Worm (Caenorhabditis elegans) whole organism, early embryonic: ENCODE results near the gene lgc-46.

Experiments
- B0310.2 ChIP-seq: sonication (generic microtip); optimal IDR thresholded peaks from 2 replicates; lab custom pipeline; 2016; ENCODE audit warnings: mild to moderate bottlenecking, missing genetic modification characterization, missing compliant biosample characterization
- aly-1 ChIP-seq: sonication (generic microtip); optimal IDR thresholded peaks from 2 replicates; lab custom pipeline; 2016; ENCODE audit warnings: missing genetic modification characterization, missing compliant biosample characterization
- ama-1 ChIP-seq: fragments of 150-350 bp; optimal IDR thresholded peaks from 2 replicates; lab custom pipeline; 2014
- ceh-13 ChIP-seq: fragments of 200-800 bp; sonication (Bioruptor generic); optimal IDR thresholded peaks from 2 replicates; lab custom pipeline; 2018; ENCODE audit warnings: mild to moderate bottlenecking, missing genetic modification characterization, missing compliant biosample characterization
- ceh-36 ChIP-seq: sonication (generic microtip); optimal IDR thresholded peaks from 2 replicates; lab custom pipeline; 2016; ENCODE audit warnings: missing genetic modification characterization, inconsistent platforms, missing compliant biosample characterization
- ets-7 ChIP-seq: sonication (generic microtip); optimal IDR thresholded peaks from 2 replicates; lab custom pipeline; 2016; ENCODE audit warnings: missing genotype, missing genetic modification characterization, missing compliant biosample characterization
- flt-1 ChIP-seq: fragments of 200-800 bp; sonication (Bioruptor generic); IDR thresholded peaks from 2 replicates; pipeline ENCODE4 v1.3.6; 2022; ENCODE audit warnings: missing genetic modification characterization, missing compliant biosample characterization
- hmbx-1 ChIP-seq: sonication (generic microtip); optimal IDR thresholded peaks from 2 replicates; lab custom pipeline; 2016; ENCODE audit warnings: mild to moderate bottlenecking, missing genetic modification characterization, missing compliant biosample characterization
- hnd-1 ChIP-seq: sonication (generic microtip); optimal IDR thresholded peaks from 2 replicates; lab custom pipeline; 2016; ENCODE audit warnings: missing genetic modification characterization, missing compliant biosample characterization
- pes-1 ChIP-seq: fragments of 200-800 bp; sonication (Bioruptor generic); IDR thresholded peaks from 2 replicates; pipeline ENCODE4 v1.3.6; 2022; ENCODE audit warnings: missing genetic modification reagents, missing genetic modification characterization, missing compliant biosample characterization
- scrt-1 ChIP-seq: fragments of 200-800 bp; sonication (Bioruptor generic); IDR thresholded peaks from 2 replicates; pipeline ENCODE4 v1.3.6; 2022; ENCODE audit warnings: missing genetic modification characterization, missing compliant biosample characterization
- sea-1 ChIP-seq: fragments of 200-800 bp; sonication (Bioruptor generic); conservative IDR thresholded peaks from 2 replicates; pipeline ENCODE4 v1.3.6; 2022; ENCODE audit warnings: missing genetic modification characterization, missing compliant biosample characterization
- tbx-11 ChIP-seq: fragments of 200-800 bp; sonication (Bioruptor generic); IDR thresholded peaks from 2 replicates; pipeline ENCODE4 v1.3.6; 2022; ENCODE audit warnings: missing genetic modification characterization, missing compliant biosample characterization
- tbx-37 ChIP-seq: fragments of 200-800 bp; sonication (Bioruptor generic); conservative IDR thresholded peaks from 2 replicates; pipeline ENCODE4 v1.3.6; 2022; ENCODE audit warnings: missing genetic modification reagents, missing genetic modification characterization, missing compliant biosample characterization

- TF ChIP-seq B0310.2 (tag; lab: Kevin White, UChicago) (no peak), scrt-1 (GFP tag; lab: Robert Waterston, UW) (no peak), tbx-11 (GFP tag; lab: Robert Waterston, UW) (no peak), ama-1 (lab: Kevin White, UChicago) (no peak), ets-7 (tag; lab: Kevin White, UChicago) (no peak), hmbx-1 (tag; lab: Kevin White, UChicago) (no peak), ceh-36 (peak; percentile 86), pes-1 (GFP tag; lab: Robert Waterston, UW) (no peak), hnd-1 (tag; lab: Kevin White, UChicago) (no peak), aly-1 (no peak), flt-1 (GFP tag; lab: Robert Waterston, UW) (no peak), ceh-13 (GFP tag; lab: Kevin White, UChicago) (no peak), sea-1 (GFP tag; lab: Robert Waterston, UW) (no peak), tbx-37 (GFP tag; lab: Robert Waterston, UW) (no peak)
Observed at ce11 chrIII:1169622-1170021, 33.8 kb upstream of the lgc-46 start.
